Fruit fly (Drosophila melanogaster): ENCODE results near the gene La.

La gene

DNA sequence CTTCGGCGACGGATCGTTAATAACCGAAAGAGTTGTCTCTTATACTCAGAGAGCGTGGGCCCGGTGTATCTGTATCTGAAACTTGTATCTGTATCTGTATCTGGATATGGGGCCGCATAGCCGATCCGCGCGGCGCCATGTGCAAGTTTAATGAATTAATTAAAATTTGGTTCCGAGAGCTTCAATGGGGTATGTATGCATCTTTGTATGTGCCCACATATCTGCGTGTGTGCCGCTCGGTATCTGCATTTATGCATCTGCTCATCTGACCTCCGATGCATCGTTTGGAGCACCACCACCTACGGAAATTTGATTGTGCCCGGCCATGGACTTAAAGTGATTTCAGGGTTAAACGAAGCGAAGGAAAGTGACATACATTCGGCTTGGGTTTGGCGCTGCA is 2.9 kb upstream of the La start:
- TF ChIP-seq CG10631 (GFP tag; optimal IDR thresholded peaks at IDR 0.05) = no peak
- TF ChIP-seq svp (GFP tag) = peak; percentile 41
- no peak for TF ChIP-seq Sox15 (GFP tag; optimal IDR thresholded peaks at IDR 0.05)

dm6 chr2L:20352200-20352599 is 2.4 kb upstream of the La start:
- no peak for TF ChIP-seq CG3032 (tag; optimal IDR thresholded peaks at IDR 0.05)
- no peak for TF ChIP-seq CG9139 (GFP tag; optimal IDR thresholded peaks at IDR 0.05)
- no peak for TF ChIP-seq CG10631 (GFP tag; optimal IDR thresholded peaks at IDR 0.05)
- no peak for TF ChIP-seq CG15336 (GFP tag; IDR thresholded peaks at IDR 0.05)
- TF ChIP-seq CG11294 (GFP tag; IDR thresholded peaks at IDR 0.05) = no peak
- no peak for TF ChIP-seq Eip78C (GFP tag)
- no peak for TF ChIP-seq Sox15 (GFP tag; optimal IDR thresholded peaks at IDR 0.05)
- no peak for TF ChIP-seq CG11902 (GFP tag; optimal IDR thresholded peaks at IDR 0.05)
- TF ChIP-seq CG6854 (GFP tag; optimal IDR thresholded peaks at IDR 0.05) = no peak
- no peak for TF ChIP-seq OdsH (GFP tag; optimal IDR thresholded peaks at IDR 0.05)
- no peak for TF ChIP-seq eg (GFP tag; IDR thresholded peaks at IDR 0.05)
- no peak for TF ChIP-seq fkh (GFP tag; optimal IDR thresholded peaks at IDR 0.05)
- TF ChIP-seq Eip75B (GFP tag; optimal IDR thresholded peaks at IDR 0.05) = no peak

dm6 chr2L:20351723-20352122 is 1.9 kb upstream of the La start:
- TF ChIP-seq CG8119 (GFP tag; IDR thresholded peaks at IDR 0.05) = 0 out of 3 replicates have a peak, but pooled peaks have one; percentile 30
- no peak for TF ChIP-seq fd85E (GFP tag; optimal IDR thresholded peaks at IDR 0.05)
- peak; percentile 20 for TF ChIP-seq pdm3 (GFP tag; optimal IDR thresholded peaks at IDR 0.05)
- TF ChIP-seq spab (GFP tag; optimal IDR thresholded peaks at IDR 0.05) = no peak
- TF ChIP-seq salr (GFP tag; optimal IDR thresholded peaks at IDR 0.05) = no peak
- TF ChIP-seq CG6163 (GFP tag; IDR thresholded peaks at IDR 0.05) = 0 out of 3 replicates have a peak, but pooled peaks have one; percentile 38
- TF ChIP-seq CG15336 (GFP tag; IDR thresholded peaks at IDR 0.05) = peak; percentile 49; the same call in 1 of the 2 replicates
- TF ChIP-seq Hr4 (GFP tag; optimal IDR thresholded peaks at IDR 0.05) = peak; percentile 31
- no peak for TF ChIP-seq Gug (GFP tag; IDR thresholded peaks at IDR 0.05)
- TF ChIP-seq Lpt (GFP tag; optimal IDR thresholded peaks at IDR 0.05) = peak; percentile 1
- peak; percentile 18 for TF ChIP-seq CG6276 (GFP tag; optimal IDR thresholded peaks at IDR 0.05)
- no peak for TF ChIP-seq Eip78C (GFP tag)
- peak; percentile 4 for TF ChIP-seq achi (GFP tag; optimal IDR thresholded peaks at IDR 0.05)
- peak; percentile 63; the same call in 2 of the 3 replicates for TF ChIP-seq eg (GFP tag; IDR thresholded peaks at IDR 0.05)
- no peak for TF ChIP-seq cyc (GFP tag; optimal IDR thresholded peaks at IDR 0.05)

DNA sequence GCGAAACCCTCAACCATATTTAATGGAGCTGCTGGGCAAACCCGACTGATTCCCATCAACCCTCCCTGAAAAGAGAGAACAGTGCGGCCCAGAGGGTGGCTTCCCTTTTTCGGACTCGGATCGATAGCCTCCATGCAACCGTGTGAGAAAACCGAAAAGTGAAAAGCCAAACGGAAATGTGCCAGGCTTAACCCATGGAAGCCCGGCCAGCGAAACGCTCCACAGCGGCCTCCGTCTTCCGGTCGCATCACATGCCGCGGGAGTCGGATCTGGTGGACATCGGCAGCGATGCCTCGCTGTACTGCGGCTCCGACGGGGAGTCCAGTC is 7.8 kb downstream of the La start:
- TF ChIP-seq fd59A (GFP tag; optimal IDR thresholded peaks at IDR 0.05) (no peak), CG3919 (GFP tag; optimal IDR thresholded peaks at IDR 0.05) (no peak), lz (GFP tag; optimal IDR thresholded peaks at IDR 0.05) (no peak)

dm6 chr2L:20341211-20341998 is 8.4 kb downstream of the La start:
- no peak for TF ChIP-seq Gug (GFP tag; IDR thresholded peaks at IDR 0.05)
- TF ChIP-seq acj6 (GFP tag; optimal IDR thresholded peaks at IDR 0.05) = no peak
- TF ChIP-seq Smox (GFP tag; optimal IDR thresholded peaks at IDR 0.05) = no peak
- no peak for TF ChIP-seq CG9139 (GFP tag; optimal IDR thresholded peaks at IDR 0.05)
- no peak for TF ChIP-seq Met (GFP tag; optimal IDR thresholded peaks at IDR 0.05)
- TF ChIP-seq CG16779 (tag; optimal IDR thresholded peaks at IDR 0.05) = no peak
- TF ChIP-seq vri (GFP tag; optimal IDR thresholded peaks at IDR 0.05) = no peak
- no peak for TF ChIP-seq Hr38 (GFP tag; optimal IDR thresholded peaks at IDR 0.05)
- TF ChIP-seq Hr4 (GFP tag; optimal IDR thresholded peaks at IDR 0.05) = no peak

All from whole organism, prepupa.